Worm (Caenorhabditis elegans) whole organism, L1 larva: Measurements from ENCODE around the gene C47E8.4.

ENCODE experiments used
- C04F5.9 ChIP-seq: sonication (generic microtip); optimal IDR thresholded peaks from 2 replicates; lab custom pipeline; 2016; ENCODE audit warnings: missing genetic modification characterization, missing compliant biosample characterization
- C34B4.2 ChIP-seq: sonication (generic microtip); optimal IDR thresholded peaks from 2 replicates; lab custom pipeline; 2017; ENCODE audit warnings: mild to moderate bottlenecking, missing genetic modification characterization, missing compliant biosample characterization
- alr-1 ChIP-seq: fragments of 200-800 bp; sonication (Bioruptor generic); optimal IDR thresholded peaks from 2 replicates; lab custom pipeline; 2018; ENCODE audit warnings: borderline replicate concordance, mild to moderate bottlenecking, missing genetic modification characterization, missing compliant biosample characterization
- blmp-1 ChIP-seq: fragments of 150-350 bp; optimal IDR thresholded peaks from 2 replicates; lab custom pipeline; 2014; ENCODE audit warnings: missing biosample characterization, missing genetic modification characterization
- ceh-8 ChIP-seq: fragments of 200-800 bp; sonication (Bioruptor generic); optimal IDR thresholded peaks from 2 replicates; lab custom pipeline; 2018; ENCODE audit warnings: mild to moderate bottlenecking, missing genetic modification characterization, moderate library complexity, missing compliant biosample characterization
- ceh-82 ChIP-seq, 3 experiments: fragments of 150-350 bp in 1 of 3; sonication (generic microtip) in 2 of 3; optimal IDR thresholded peaks; 2 replicates each; lab custom pipeline; 2014 to 2017; ENCODE audit warnings: missing biosample characterization in 3 of 3, missing genetic modification characterization in 3 of 3
- ceh-88 ChIP-seq: fragments of 200-800 bp; sonication (Bioruptor generic); IDR thresholded peaks from 2 replicates; pipeline ENCODE4 v1.3.6; 2022; ENCODE audit warnings: missing genetic modification characterization, missing compliant biosample characterization
- ceh-90 ChIP-seq: sonication (generic microtip); optimal IDR thresholded peaks from 2 replicates; lab custom pipeline; 2016; ENCODE audit warnings: missing genetic modification characterization, missing compliant biosample characterization
- ces-1 ChIP-seq: fragments of 150-350 bp; optimal IDR thresholded peaks from 2 replicates; lab custom pipeline; 2014; ENCODE audit warnings: missing biosample characterization, missing genetic modification reagents, missing genetic modification characterization
- dpl-1 ChIP-seq, 3 experiments: fragments of 150-350 bp in 2 of 3; sonication (generic microtip) in 1 of 3; optimal IDR thresholded peaks; 2 replicates each; lab custom pipeline; 2014 to 2017; ENCODE audit warnings: missing biosample characterization in 3 of 3, missing genetic modification characterization in 3 of 3, missing genetic modification reagents in 3 of 3
- efl-3 ChIP-seq: fragments of 200-800 bp; sonication (Bioruptor generic); optimal IDR thresholded peaks from 2 replicates; lab custom pipeline; 2018; ENCODE audit warnings: mild to moderate bottlenecking, missing genetic modification characterization, missing compliant biosample characterization
- egl-27 ChIP-seq, 2 experiments: fragments of 150-350 bp in 1 of 2; sonication (generic microtip); optimal IDR thresholded peaks; 3 replicates each; lab custom pipeline; 2017 to 2018; ENCODE audit warnings: missing biosample characterization in 2 of 2, missing genetic modification characterization in 2 of 2, missing genetic modification reagents in 2 of 2
- elt-2 ChIP-seq: sonication (generic microtip); optimal IDR thresholded peaks from 2 replicates; lab custom pipeline; 2016; ENCODE audit warnings: missing genetic modification characterization, mild to moderate bottlenecking, inconsistent platforms, missing compliant biosample characterization, missing genetic modification reagents
- ets-5 ChIP-seq: fragments of 200-800 bp; sonication (Bioruptor generic); IDR thresholded peaks from 2 replicates; pipeline ENCODE4 v1.3.6; 2022; ENCODE audit warnings: missing genetic modification characterization, missing compliant biosample characterization
- fkh-4 ChIP-seq: sonication (generic microtip); optimal IDR thresholded peaks from 2 replicates; lab custom pipeline; 2016; ENCODE audit warnings: missing compliant biosample characterization, missing genetic modification characterization, borderline replicate concordance
- fos-1 ChIP-seq: fragments of 150-350 bp; optimal IDR thresholded peaks from 2 replicates; lab custom pipeline; 2014; ENCODE audit warnings: missing biosample characterization, missing genetic modification characterization
- hlh-17 ChIP-seq: fragments of 200-800 bp; sonication (Bioruptor generic); optimal IDR thresholded peaks from 2 replicates; lab custom pipeline; 2018; ENCODE audit warnings: missing genetic modification characterization, mild to moderate bottlenecking, missing compliant biosample characterization, moderate library complexity, borderline replicate concordance
- hlh-4 ChIP-seq: sonication (generic microtip); optimal IDR thresholded peaks from 2 replicates; lab custom pipeline; 2016; ENCODE audit warnings: mild to moderate bottlenecking, missing genetic modification characterization, missing compliant biosample characterization
- hpl-2 ChIP-seq: fragments of 150-350 bp; optimal IDR thresholded peaks from 2 replicates; lab custom pipeline; 2014; ENCODE audit warnings: missing biosample characterization, missing genetic modification reagents, missing genetic modification characterization
- irx-1 ChIP-seq: sonication (generic microtip); optimal IDR thresholded peaks from 2 replicates; lab custom pipeline; 2016; ENCODE audit warnings: missing genetic modification characterization, missing compliant biosample characterization
- jun-1 ChIP-seq: fragments of 150-350 bp; optimal IDR thresholded peaks from 2 replicates; lab custom pipeline; 2014; ENCODE audit warnings: missing biosample characterization, missing genetic modification reagents, missing genetic modification characterization
- lin-14 ChIP-seq: fragments of 200-800 bp; sonication (Bioruptor generic); optimal IDR thresholded peaks from 2 replicates; lab custom pipeline; 2018; ENCODE audit warnings: mild to moderate bottlenecking, missing genetic modification characterization, moderate library complexity, missing compliant biosample characterization
- lin-15B ChIP-seq: fragments of 150-350 bp; sonication (generic microtip); optimal IDR thresholded peaks from 3 replicates; lab custom pipeline; 2014; ENCODE audit warnings: missing biosample characterization, missing genetic modification characterization
- lin-39 ChIP-seq: fragments of 150-350 bp; optimal IDR thresholded peaks from 2 replicates; lab custom pipeline; 2014; ENCODE audit warnings: missing biosample characterization, missing genetic modification reagents, missing genetic modification characterization
- lsy-2 ChIP-seq, 2 experiments: fragments of 150-350 bp; optimal IDR thresholded peaks; 2 replicates each; lab custom pipeline; 2014; ENCODE audit warnings: missing biosample characterization in 2 of 2, missing genetic modification characterization in 2 of 2
- mab-9 ChIP-seq: fragments of 200-800 bp; sonication (Bioruptor generic); IDR thresholded peaks from 2 replicates; pipeline ENCODE4 v1.3.6; 2022; ENCODE audit warnings: missing genetic modification reagents, missing genetic modification characterization, missing compliant biosample characterization
- mdl-1 ChIP-seq, 2 experiments: fragments of 150-350 bp; optimal IDR thresholded peaks; 2 replicates each; lab custom pipeline; 2014 to 2017; ENCODE audit warnings: missing biosample characterization in 2 of 2, missing genetic modification characterization in 2 of 2, inconsistent platforms in 1 of 2
- nhr-11 ChIP-seq: fragments of 150-350 bp; optimal IDR thresholded peaks from 2 replicates; lab custom pipeline; 2014; ENCODE audit warnings: missing biosample characterization, missing genetic modification characterization
- nhr-12 ChIP-seq: sonication (generic microtip); optimal IDR thresholded peaks from 2 replicates; lab custom pipeline; 2017; ENCODE audit warnings: missing biosample characterization, missing genetic modification characterization
- nhr-28 ChIP-seq: fragments of 150-350 bp; optimal IDR thresholded peaks from 2 replicates; lab custom pipeline; 2014; ENCODE audit warnings: missing biosample characterization, missing genetic modification characterization
- nhr-47 ChIP-seq: sonication (generic microtip); optimal IDR thresholded peaks from 2 replicates; lab custom pipeline; 2016; ENCODE audit warnings: mild to moderate bottlenecking, missing genetic modification characterization, moderate library complexity, missing compliant biosample characterization
- nhr-71 ChIP-seq: sonication (generic microtip); optimal IDR thresholded peaks from 2 replicates; lab custom pipeline; 2016; ENCODE audit warnings: mild to moderate bottlenecking, missing genetic modification characterization, moderate library complexity, missing compliant biosample characterization
- nhr-76 ChIP-seq: sonication (generic microtip); optimal IDR thresholded peaks from 2 replicates; lab custom pipeline; 2017; ENCODE audit warnings: missing biosample characterization, missing genetic modification characterization
- nhr-84 ChIP-seq: sonication (generic microtip); optimal IDR thresholded peaks from 2 replicates; lab custom pipeline; 2017; ENCODE audit warnings: missing biosample characterization, missing genetic modification characterization
- nhr-85 ChIP-seq: sonication (generic microtip); peaks from one replicate; lab custom pipeline; 2016; ENCODE audit warnings: missing genetic modification characterization, inconsistent platforms, missing compliant biosample characterization
- nhr-90 ChIP-seq: sonication (generic microtip); optimal IDR thresholded peaks from 2 replicates; lab custom pipeline; 2016; ENCODE audit warnings: mild to moderate bottlenecking, missing genetic modification characterization, missing compliant biosample characterization; ENCODE audit not compliant: poor library complexity
- pag-3 ChIP-seq: sonication (generic microtip); optimal IDR thresholded peaks from 2 replicates; lab custom pipeline; 2017; ENCODE audit warnings: missing genetic modification characterization, mild to moderate bottlenecking, missing compliant biosample characterization, antibody characterized with exemption, borderline replicate concordance; ENCODE audit not compliant: insufficient read depth
- pax-3 ChIP-seq: fragments of 200-800 bp; sonication (Bioruptor generic); optimal IDR thresholded peaks from 2 replicates; lab custom pipeline; 2018; ENCODE audit warnings: mild to moderate bottlenecking, missing genetic modification characterization, moderate library complexity, missing compliant biosample characterization
- pqm-1 ChIP-seq: sonication (generic microtip); optimal IDR thresholded peaks from 3 replicates; lab custom pipeline; 2017; ENCODE audit warnings: missing biosample characterization, missing genetic modification characterization
- rnt-1 ChIP-seq: sonication (generic microtip); optimal IDR thresholded peaks from 2 replicates; lab custom pipeline; 2016; ENCODE audit warnings: mild to moderate bottlenecking, missing genetic modification characterization, moderate library complexity, missing compliant biosample characterization
- skn-1 ChIP-seq: fragments of 150-350 bp; optimal IDR thresholded peaks from 2 replicates; lab custom pipeline; 2014; ENCODE audit warnings: missing biosample characterization, missing genetic modification characterization
- snpc-4 ChIP-seq: fragments of 150-350 bp; optimal IDR thresholded peaks from 2 replicates; lab custom pipeline; 2014; ENCODE audit warnings: missing biosample characterization, missing genetic modification characterization
- snu-23 ChIP-seq: sonication (generic microtip); optimal IDR thresholded peaks from 2 replicates; lab custom pipeline; 2016; ENCODE audit warnings: missing genetic modification characterization, missing compliant biosample characterization
- sox-4 ChIP-seq: sonication (generic microtip); optimal IDR thresholded peaks from 2 replicates; lab custom pipeline; 2016; ENCODE audit warnings: missing genetic modification characterization, missing compliant biosample characterization
- swsn-7 ChIP-seq: sonication (generic microtip); optimal IDR thresholded peaks from 2 replicates; lab custom pipeline; 2016; ENCODE audit warnings: missing genetic modification characterization, missing compliant biosample characterization
- unc-62 ChIP-seq: fragments of 150-350 bp; optimal IDR thresholded peaks from 2 replicates; lab custom pipeline; 2014; ENCODE audit warnings: missing biosample characterization, missing genetic modification reagents, missing genetic modification characterization
- unc-86 ChIP-seq: sonication (generic microtip); optimal IDR thresholded peaks from 2 replicates; lab custom pipeline; 2016; ENCODE audit warnings: missing genetic modification characterization, missing compliant biosample characterization
- unc-98 ChIP-seq: fragments of 200-800 bp; sonication (Bioruptor generic); IDR thresholded peaks from 2 replicates; pipeline ENCODE4 v1.3.6; 2022; ENCODE audit warnings: missing genetic modification characterization, missing compliant biosample characterization
- xbp-1 ChIP-seq: sonication (generic microtip); optimal IDR thresholded peaks from 2 replicates; lab custom pipeline; 2016; ENCODE audit warnings: missing genetic modification characterization, missing compliant biosample characterization
- zip-4 ChIP-seq: fragments of 200-800 bp; sonication (Bioruptor generic); optimal IDR thresholded peaks from 2 replicates; lab custom pipeline; 2018; ENCODE audit warnings: mild to moderate bottlenecking, missing genetic modification characterization, moderate library complexity, missing compliant biosample characterization
- ztf-11 ChIP-seq, 2 experiments: sonication (generic microtip); optimal IDR thresholded peaks; 2 replicates each; lab custom pipeline; 2016 to 2017; ENCODE audit warnings: missing genetic modification characterization in 2 of 2, missing biosample characterization in 1 of 2, missing compliant biosample characterization in 1 of 2

C47E8.4 gene

DNA sequence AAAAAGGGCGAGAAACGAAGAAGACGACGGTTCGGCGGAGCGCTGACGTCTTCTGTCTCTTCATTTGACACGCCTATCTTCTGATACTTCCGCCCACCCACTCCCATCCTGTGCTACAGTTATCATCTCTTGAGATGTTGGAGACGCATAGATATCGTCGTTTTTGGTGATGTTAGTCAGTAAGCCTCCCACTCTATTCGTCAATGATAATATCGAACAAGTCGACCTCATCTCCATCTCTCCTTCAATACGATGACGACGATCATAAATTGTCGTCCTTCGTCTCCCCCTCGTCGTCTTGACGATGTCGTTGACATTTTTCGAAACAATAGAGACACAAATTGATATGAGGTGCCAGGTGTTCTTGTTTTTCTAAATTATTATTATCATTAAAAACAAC is 27.2 kb downstream of the C47E8.4 start, which contains the start of gene slc-25A29 (continued):
- TF ChIP-seq lsy-2 (tag; optimal IDR thresholded peaks at IDR 0.05; lab: Kevin White, UChicago): no peak
- no peak for TF ChIP-seq mab-9 (GFP tag; lab: Robert Waterston, UW)
- no peak for TF ChIP-seq rnt-1 (tag; lab: Kevin White, UChicago)

DNA sequence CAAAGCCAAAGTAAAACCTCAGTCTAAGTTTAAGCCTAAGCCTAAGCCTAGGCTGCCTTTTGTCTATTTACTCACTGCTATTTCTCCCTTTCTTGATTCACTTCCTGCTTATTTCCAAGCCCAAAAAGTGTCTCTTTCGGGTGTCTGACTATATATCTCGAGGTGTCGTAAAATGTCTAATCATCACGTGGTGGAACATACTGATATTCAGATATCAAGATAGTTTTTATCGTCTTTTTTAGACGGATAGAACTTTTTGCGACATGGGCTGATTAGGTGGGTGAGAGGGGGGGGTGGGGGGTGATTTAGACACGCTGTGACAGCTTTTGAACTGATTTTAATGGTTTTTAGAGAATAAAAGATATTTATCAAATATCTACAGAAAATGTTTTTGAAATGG is 28.3 kb downstream of the C47E8.4 start:
- TF ChIP-seq snu-23 (GFP tag; lab: Kevin White, UChicago): no peak
- no peak for TF ChIP-seq skn-1
- TF ChIP-seq lin-39 (tag; lab: Kevin White, UChicago): no peak
- no peak for TF ChIP-seq efl-3 (GFP tag; lab: Kevin White, UChicago)
- TF ChIP-seq elt-2 (tag; lab: Kevin White, UChicago): no peak
- TF ChIP-seq nhr-85 (tag; lab: Kevin White, UChicago): peak; percentile 78
- TF ChIP-seq lin-15B (tag; lab: Kevin White, UChicago): no peak
- no peak for TF ChIP-seq hpl-2 (GFP tag; lab: Kevin White, UChicago)
- no peak for TF ChIP-seq ets-5 (GFP tag; lab: Robert Waterston, UW)
- no peak for TF ChIP-seq mdl-1 (tag; optimal IDR thresholded peaks at IDR 0.05; lab: Kevin White, UChicago)
- no peak for TF ChIP-seq ces-1
- no peak for TF ChIP-seq ceh-88 (GFP tag; lab: Robert Waterston, UW)
- TF ChIP-seq lin-14 (GFP tag; lab: Kevin White, UChicago): peak; percentile 50
- TF ChIP-seq nhr-84 (tag; lab: Kevin White, UChicago): no peak
- no peak for TF ChIP-seq nhr-76 (tag; lab: Kevin White, UChicago)
- TF ChIP-seq fos-1 (tag; lab: Kevin White, UChicago): no peak
- TF ChIP-seq nhr-71 (tag; lab: Kevin White, UChicago): no peak
- TF ChIP-seq pag-3 (tag; lab: Kevin White, UChicago): no peak
- TF ChIP-seq dpl-1 (GFP tag; optimal IDR thresholded peaks at IDR 0.05; lab: Kevin White, UChicago): no peak
- TF ChIP-seq pax-3 (tag; lab: Kevin White, UChicago): no peak
- TF ChIP-seq zip-4: no peak
- no peak for TF ChIP-seq hlh-17 (GFP tag; lab: Kevin White, UChicago)
- no peak for TF ChIP-seq irx-1 (tag; lab: Kevin White, UChicago)
- no peak for TF ChIP-seq alr-1 (tag; lab: Kevin White, UChicago)
- no peak for TF ChIP-seq sox-4 (tag; lab: Kevin White, UChicago)
- no peak for TF ChIP-seq unc-86 (tag; lab: Kevin White, UChicago)
- no peak for TF ChIP-seq ztf-11 (tag; optimal IDR thresholded peaks at IDR 0.05; lab: Kevin White, UChicago)
- TF ChIP-seq blmp-1: peak; percentile 33
- TF ChIP-seq nhr-12 (tag; lab: Kevin White, UChicago): no peak
- no peak for TF ChIP-seq C04F5.9 (tag; lab: Kevin White, UChicago)
- TF ChIP-seq ceh-82 (tag; optimal IDR thresholded peaks at IDR 0.05; lab: Kevin White, UChicago): no peak
- no peak for TF ChIP-seq egl-27 (tag; optimal IDR thresholded peaks at IDR 0.05; lab: Kevin White, UChicago)
- TF ChIP-seq ceh-90 (tag; lab: Kevin White, UChicago): no peak
- no peak for TF ChIP-seq nhr-90 (tag; lab: Kevin White, UChicago)
- TF ChIP-seq unc-98 (GFP tag; lab: Robert Waterston, UW): no peak
- TF ChIP-seq nhr-28 (tag; lab: Kevin White, UChicago): no peak
- no peak for TF ChIP-seq swsn-7 (tag; lab: Kevin White, UChicago)
- TF ChIP-seq pqm-1 (tag; lab: Kevin White, UChicago): no peak
- TF ChIP-seq xbp-1 (tag; lab: Kevin White, UChicago): no peak
- no peak for TF ChIP-seq ceh-8 (GFP tag; lab: Kevin White, UChicago)
- TF ChIP-seq nhr-11: no peak
- no peak for TF ChIP-seq nhr-47
- no peak for TF ChIP-seq unc-62 (GFP tag; lab: Kevin White, UChicago)
- TF ChIP-seq C34B4.2: no peak
- no peak for TF ChIP-seq jun-1 (tag; lab: Kevin White, UChicago)
- no peak for TF ChIP-seq hlh-4
- no peak for TF ChIP-seq fkh-4
- no peak for TF ChIP-seq snpc-4 (tag; lab: Kevin White, UChicago)
